Fruit fly (Drosophila melanogaster): ENCODE results near the gene pira.
A peak's percentile ranks its signal among the peaks of the same experiment; 100 is the strongest.

The pira gene

DNA sequence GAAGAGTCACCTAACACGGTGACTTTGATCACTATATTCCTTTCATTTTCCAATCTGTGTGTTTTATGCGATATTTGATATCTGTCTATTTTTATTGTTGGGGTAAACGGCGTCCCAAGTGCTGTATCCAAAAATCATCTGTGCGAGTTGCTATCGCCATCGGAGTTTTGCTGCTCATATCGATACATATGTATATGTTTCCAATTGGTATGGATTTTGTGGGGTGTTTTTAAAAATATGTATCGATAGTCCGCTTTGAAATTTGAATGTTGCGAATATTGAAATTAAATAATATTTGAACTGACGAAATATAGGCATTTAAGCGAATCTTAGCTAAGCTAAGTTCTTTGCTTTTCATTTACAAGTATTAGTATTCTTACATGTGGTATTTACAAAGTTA is at the start of gene pira (continued):
- peak; percentile 78 for TF ChIP-seq Dll (GFP tag; IDR thresholded peaks at IDR 0.05; ENCODE audit: partially characterized antibody)
- TF ChIP-seq tna (GFP tag; IDR thresholded peaks at IDR 0.05; ENCODE audit: partially characterized antibody), result peak; percentile 68
- no peak for TF ChIP-seq sug (tag; optimal IDR thresholded peaks at IDR 0.05)
- TF ChIP-seq vnd (GFP tag; IDR thresholded peaks at IDR 0.05; ENCODE audit: partially characterized antibody), result peak; percentile 60; the same call in 2 of the 3 replicates
- no peak for TF ChIP-seq esg (GFP tag; conservative IDR thresholded peaks at IDR 0.05)
- no peak for TF ChIP-seq CG16863 (GFP tag; optimal IDR thresholded peaks at IDR 0.05)
- no peak for TF ChIP-seq CG31365 (tag; optimal IDR thresholded peaks at IDR 0.05)
- no peak for TF ChIP-seq org-1 (GFP tag; optimal IDR thresholded peaks at IDR 0.05)

DNA sequence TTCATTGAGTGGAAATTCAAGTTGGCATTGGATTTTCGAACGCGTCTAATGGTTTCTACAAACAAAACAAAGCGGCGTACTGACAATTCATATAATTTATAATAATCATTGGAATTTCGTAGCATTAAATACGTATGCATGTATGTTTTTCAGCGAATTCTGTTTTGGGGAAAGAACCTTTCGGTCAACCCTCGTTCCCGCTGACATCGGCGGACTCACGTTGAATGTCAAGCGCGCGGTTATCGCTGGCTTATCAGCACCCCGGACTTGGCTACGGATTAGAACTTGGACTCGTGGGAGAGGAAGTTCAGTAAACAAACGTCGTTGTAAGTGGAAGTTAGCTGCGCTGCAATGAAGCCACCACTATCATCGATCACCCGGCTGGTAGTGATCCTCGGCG is 37.9 kb upstream of the pira start, which contains the start of gene Nep6:
Gene Nep6, plus strand, starts transcription at position 305 of the 400 bp plus-strand sequence.
- TF ChIP-seq CG13123 (GFP tag; optimal IDR thresholded peaks at IDR 0.05) (no peak), sug (tag; optimal IDR thresholded peaks at IDR 0.05) (peak; percentile 32), CG18476 (GFP tag; optimal IDR thresholded peaks at IDR 0.05) (peak; percentile 24), al (GFP tag; IDR thresholded peaks at IDR 0.05) (no peak), sd (tag; optimal IDR thresholded peaks at IDR 0.05) (no peak)

DNA sequence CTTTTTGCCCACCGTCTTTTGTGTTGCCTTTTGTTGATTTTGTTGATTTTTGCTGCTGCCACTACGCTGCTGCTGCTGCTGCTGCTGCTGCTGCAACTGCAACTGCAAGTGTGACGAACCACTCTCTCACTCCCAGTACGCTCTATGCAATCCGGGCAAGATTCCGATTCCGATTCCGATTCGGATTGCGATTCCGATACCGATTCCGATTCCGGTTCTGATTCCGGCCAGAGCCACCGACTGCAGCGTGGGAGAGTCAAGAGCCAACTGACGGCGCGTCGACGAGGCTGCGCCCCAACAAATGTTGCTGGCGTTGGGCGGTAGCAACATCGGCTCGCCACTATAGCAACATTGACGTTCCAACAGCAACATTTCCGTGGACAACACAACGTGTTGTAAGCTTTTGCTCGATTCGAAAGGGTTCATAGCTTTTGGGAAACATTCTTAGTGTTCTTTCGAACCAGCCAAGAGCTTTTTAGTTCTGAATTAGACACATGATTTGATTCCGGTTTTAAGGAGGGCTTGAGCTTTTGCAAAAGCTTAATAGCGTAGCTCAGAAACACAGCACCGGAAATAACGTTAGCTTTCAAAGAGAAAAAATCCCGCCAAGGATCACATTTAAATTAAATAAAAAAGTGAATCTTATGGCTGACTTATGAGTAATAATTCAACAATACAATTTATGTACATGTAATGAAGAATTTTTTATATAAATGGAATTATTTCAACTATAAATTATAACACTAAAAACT is 21.5 kb upstream of the pira start, which contains the start of gene CG32647:
Gene CG32647, minus strand, starts transcription at position 269 of the 752 bp plus-strand sequence.
- TF ChIP-seq Hsf (GFP tag; optimal IDR thresholded peaks at IDR 0.05), result no peak
- peak; percentile 79 for TF ChIP-seq Med (GFP tag)
- peak; percentile 26 for TF ChIP-seq pita (GFP tag; optimal IDR thresholded peaks at IDR 0.05)
- no peak for TF ChIP-seq CG30431 (GFP tag; optimal IDR thresholded peaks at IDR 0.05)
- TF ChIP-seq CG5180 (GFP tag; optimal IDR thresholded peaks at IDR 0.05), result peak; percentile 98
- TF ChIP-seq Hmr (GFP tag; optimal IDR thresholded peaks at IDR 0.05), result peak; percentile 42
- no peak for TF ChIP-seq CG10209 (GFP tag; optimal IDR thresholded peaks at IDR 0.05)
- no peak for TF ChIP-seq psq (GFP tag; optimal IDR thresholded peaks at IDR 0.05)
- peak; percentile 68 for TF ChIP-seq Deaf1 (tag; optimal IDR thresholded peaks at IDR 0.05)
- no peak for TF ChIP-seq vvl (GFP tag; IDR thresholded peaks at IDR 0.05)
- no peak for TF ChIP-seq Ssrp (tag; optimal IDR thresholded peaks at IDR 0.05)
- TF ChIP-seq sug (tag; optimal IDR thresholded peaks at IDR 0.05), result no peak
- TF ChIP-seq CG15011 (GFP tag; optimal IDR thresholded peaks at IDR 0.05), result no peak
- no peak for TF ChIP-seq her (GFP tag; optimal IDR thresholded peaks at IDR 0.05)
- no peak for TF ChIP-seq CG2199 (GFP tag; IDR thresholded peaks at IDR 0.05)
- no peak for TF ChIP-seq shn (GFP tag; optimal IDR thresholded peaks at IDR 0.05)
- TF ChIP-seq twi (tag; optimal IDR thresholded peaks at IDR 0.05), result no peak
- no peak for TF ChIP-seq jigr1 (GFP tag; IDR thresholded peaks at IDR 0.05)
- 0 out of 3 replicates have a peak, but pooled peaks have one; percentile 9 for TF ChIP-seq CG34224 (GFP tag; IDR thresholded peaks at IDR 0.05; ENCODE audit: partially characterized antibody)
- TF ChIP-seq CG32772 (GFP tag; IDR thresholded peaks at IDR 0.05), result no peak
- TF ChIP-seq CG17385 (GFP tag; optimal IDR thresholded peaks at IDR 0.05), result no peak
- TF ChIP-seq lov (optimal IDR thresholded peaks at IDR 0.05), result no peak
- TF ChIP-seq lov (GFP tag; IDR thresholded peaks at IDR 0.05), result no peak
- TF ChIP-seq Antp (GFP tag; optimal IDR thresholded peaks at IDR 0.05), result no peak
- no peak for TF ChIP-seq schlank (tag; optimal IDR thresholded peaks at IDR 0.05)
- TF ChIP-seq CG32767 (GFP tag; IDR thresholded peaks at IDR 0.05), result no peak
- no peak for TF ChIP-seq CG4360 (GFP tag; IDR thresholded peaks at IDR 0.05)
- peak; percentile 100 for TF ChIP-seq CG11504 (tag; optimal IDR thresholded peaks at IDR 0.05)
- TF ChIP-seq Adf1 (GFP tag; IDR thresholded peaks at IDR 0.05), result peak; percentile 12; the same call in 1 of the 2 replicates
- TF ChIP-seq ewg (GFP tag; optimal IDR thresholded peaks at IDR 0.05), result peak; percentile 20
- TF ChIP-seq CG13287 (GFP tag; IDR thresholded peaks at IDR 0.05; ENCODE audit: partially characterized antibody), result peak; percentile 43; the same call in 1 of the 2 replicates
- TF ChIP-seq zfh2 (GFP tag; optimal IDR thresholded peaks at IDR 0.05), result no peak
- TF ChIP-seq Mad (GFP tag; optimal IDR thresholded peaks at IDR 0.05), result no peak
- TF ChIP-seq pzg (GFP tag; optimal IDR thresholded peaks at IDR 0.05), result peak; percentile 5
- peak; percentile 50 for TF ChIP-seq Fer1 (GFP tag; optimal IDR thresholded peaks at IDR 0.05)

Data from whole organism, embryonic.